Worm (Caenorhabditis elegans): Measurements from ENCODE around the gene dcr-1.

ce11 chrIII:8088235-8088634 lies 8.2 kb upstream of the dcr-1 start, which contains the start of gene vms-1:
- TF ChIP-seq unc-86 (tag; optimal IDR thresholded peaks at IDR 0.05) (no peak), nhr-237 (tag; optimal IDR thresholded peaks at IDR 0.05) (no peak), lin-13 (GFP tag; optimal IDR thresholded peaks at IDR 0.05) (no peak), aly-2 (tag; optimal IDR thresholded peaks at IDR 0.05) (no peak), elt-2 (tag; optimal IDR thresholded peaks at IDR 0.05) (no peak), lin-39 (tag; optimal IDR thresholded peaks at IDR 0.05) (no peak), alr-1 (tag; optimal IDR thresholded peaks at IDR 0.05; ENCODE audit: borderline replicate concordance) (no peak), mab-9 (GFP tag; IDR thresholded peaks at IDR 0.05) (no peak), snpc-4 (tag; optimal IDR thresholded peaks at IDR 0.05) (no peak), nhr-11 (tag; optimal IDR thresholded peaks at IDR 0.05) (no peak), zag-1 (tag; optimal IDR thresholded peaks at IDR 0.05) (no peak), sptf-1 (tag; optimal IDR thresholded peaks at IDR 0.05) (no peak), ama-1 (optimal IDR thresholded peaks at IDR 0.05) (no peak)

All from whole organism, L1 larva.